Worm (Caenorhabditis elegans) whole organism, L3 larva: ENCODE results near the gene F47G3.3.

Experiments
- ama-1 ChIP-seq: fragments of 150-350 bp; optimal IDR thresholded peaks from 2 replicates; lab custom pipeline; 2018
- daf-12 ChIP-seq: fragments of 150-350 bp; optimal IDR thresholded peaks from 2 replicates; lab custom pipeline; 2014; ENCODE audit warnings: missing biosample characterization, missing genetic modification reagents, missing genetic modification characterization
- elt-2 ChIP-seq: sonication (generic microtip); optimal IDR thresholded peaks from 2 replicates; lab custom pipeline; 2016; ENCODE audit warnings: missing genetic modification reagents, mild to moderate bottlenecking, missing genetic modification characterization, missing compliant biosample characterization
- fos-1 ChIP-seq: fragments of 150-350 bp; optimal IDR thresholded peaks from 2 replicates; lab custom pipeline; 2014; ENCODE audit warnings: missing biosample characterization, missing genetic modification characterization
- lin-15B ChIP-seq: fragments of 150-350 bp; optimal IDR thresholded peaks from 2 replicates; lab custom pipeline; 2014; ENCODE audit warnings: missing biosample characterization, missing genetic modification characterization
- mdl-1 ChIP-seq: fragments of 150-350 bp; optimal IDR thresholded peaks from 2 replicates; lab custom pipeline; 2014; ENCODE audit warnings: missing biosample characterization, missing genetic modification characterization
- nfya-1 ChIP-seq: sonication (generic microtip); optimal IDR thresholded peaks from 2 replicates; lab custom pipeline; 2017; ENCODE audit warnings: missing genetic modification characterization, mild to moderate bottlenecking, missing compliant biosample characterization, antibody characterized with exemption, moderate library complexity; ENCODE audit not compliant: insufficient read depth
- unc-62 ChIP-seq: fragments of 150-350 bp; sonication (generic microtip); optimal IDR thresholded peaks from 4 replicates; lab custom pipeline; 2014; ENCODE audit warnings: missing biosample characterization, missing genetic modification reagents, missing genetic modification characterization

DNA sequence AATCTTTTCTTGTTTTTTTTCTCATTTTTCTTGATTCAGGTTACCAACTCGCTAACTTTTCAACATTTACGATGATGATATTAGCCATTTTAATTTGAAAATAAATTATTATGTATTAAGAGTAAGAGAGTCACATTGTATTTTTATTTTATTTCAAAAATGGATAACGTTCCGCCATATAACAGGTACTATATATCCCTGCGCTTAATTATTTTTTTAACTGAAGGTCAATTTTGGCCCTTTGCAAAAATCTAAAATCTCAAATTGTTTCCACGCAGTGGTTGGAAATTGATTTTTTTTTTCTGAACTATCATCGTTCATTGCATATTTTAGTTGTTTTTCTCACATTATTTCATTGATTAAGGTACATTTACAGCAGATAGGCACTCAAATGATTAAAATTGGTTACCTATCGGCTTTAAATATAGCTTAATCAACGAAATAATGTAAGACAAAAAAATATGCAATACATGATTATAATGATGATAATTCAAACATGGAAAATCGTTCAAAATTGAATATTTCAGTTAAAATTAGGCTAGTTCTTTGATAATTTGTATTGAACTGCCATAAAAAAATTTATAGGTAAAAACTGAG lies 11.0 kb upstream of the F47G3.3 start:
- peak; percentile 51 for TF ChIP-seq nfya-1
- TF ChIP-seq daf-12: peak; percentile 45
- no peak for TF ChIP-seq ama-1 (lab: Kevin White, UChicago)
- TF ChIP-seq fos-1: peak; percentile 89
- no peak for TF ChIP-seq lin-15B
- peak; percentile 4 for TF ChIP-seq unc-62
- TF ChIP-seq elt-2: peak; percentile 74
- TF ChIP-seq mdl-1 (tag; lab: Kevin White, UChicago): peak; percentile 67
